Worm (Caenorhabditis elegans): ENCODE measurements around the gene F45E1.4.

DNA sequence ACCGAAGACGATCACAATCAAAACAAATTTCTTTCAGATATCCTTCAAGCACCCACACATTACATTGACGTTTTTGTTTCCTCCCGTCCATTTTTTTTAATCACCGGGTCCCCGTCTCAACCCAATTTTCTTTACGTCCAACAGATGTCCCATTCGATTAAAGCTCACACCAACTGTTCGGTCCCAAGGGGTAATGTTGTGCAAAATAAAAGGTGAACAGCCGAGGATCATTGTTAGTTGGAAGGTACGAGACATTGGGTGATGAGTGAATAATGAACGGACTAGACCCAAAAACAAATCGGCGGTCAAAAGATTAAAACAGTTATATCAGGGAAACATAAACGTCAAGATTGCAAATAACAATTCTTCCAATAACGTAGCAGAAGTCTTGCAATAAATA, 40.3 kb upstream of the F45E1.4 start:
- no peak for TF ChIP-seq unc-62 (GFP tag; optimal IDR thresholded peaks at IDR 0.05)
- TF ChIP-seq zag-1 (tag; optimal IDR thresholded peaks at IDR 0.05): no peak
- no peak for TF ChIP-seq unc-55 (GFP tag; optimal IDR thresholded peaks at IDR 0.05)
- no peak for TF ChIP-seq ztf-11 (tag; optimal IDR thresholded peaks at IDR 0.05)
- TF ChIP-seq lin-13 (GFP tag; optimal IDR thresholded peaks at IDR 0.05): no peak
- TF ChIP-seq lin-39 (tag; optimal IDR thresholded peaks at IDR 0.05): no peak
- no peak for TF ChIP-seq unc-39 (tag; optimal IDR thresholded peaks at IDR 0.05)
